Worm (Caenorhabditis elegans): Measurements from ENCODE around the gene sgo-1.

sgo-1 gene

ce11 chrIV:7753108-7753507 lies 43.2 kb downstream of the sgo-1 start, which contains the start of gene col-14:
Gene col-14, plus strand, starts transcription at chrIV:7753408.
- TF ChIP-seq F13H6.1 (tag; optimal IDR thresholded peaks at IDR 0.05) = no peak
- no peak for TF ChIP-seq ceh-82 (tag; optimal IDR thresholded peaks at IDR 0.05)
- TF ChIP-seq R02D3.7 (tag; optimal IDR thresholded peaks at IDR 0.05) = no peak
- no peak for TF ChIP-seq nhr-237 (tag; optimal IDR thresholded peaks at IDR 0.05)
- TF ChIP-seq Y55F3AM.14 (GFP tag; optimal IDR thresholded peaks at IDR 0.05) = no peak
- no peak for TF ChIP-seq zag-1 (tag; optimal IDR thresholded peaks at IDR 0.05)
- TF ChIP-seq nhr-77 (tag; optimal IDR thresholded peaks at IDR 0.05) = no peak
- TF ChIP-seq ama-1 (optimal IDR thresholded peaks at IDR 0.05) = no peak
- TF ChIP-seq unc-55 (GFP tag; optimal IDR thresholded peaks at IDR 0.05) = no peak
- TF ChIP-seq mdl-1 (tag; optimal IDR thresholded peaks at IDR 0.05) = no peak
- TF ChIP-seq ceh-16 (tag; optimal IDR thresholded peaks at IDR 0.05) = no peak
- TF ChIP-seq nhr-6 (tag; optimal IDR thresholded peaks at IDR 0.05) = no peak
- no peak for TF ChIP-seq snpc-4 (tag; optimal IDR thresholded peaks at IDR 0.05)
- TF ChIP-seq unc-62 (GFP tag; optimal IDR thresholded peaks at IDR 0.05) = no peak
- TF ChIP-seq C34F6.9 (tag; optimal IDR thresholded peaks at IDR 0.05) = no peak
- no peak for TF ChIP-seq sma-9 (GFP tag; optimal IDR thresholded peaks at IDR 0.05)
- TF ChIP-seq sma-9 (tag; optimal IDR thresholded peaks at IDR 0.05) = no peak

DNA sequence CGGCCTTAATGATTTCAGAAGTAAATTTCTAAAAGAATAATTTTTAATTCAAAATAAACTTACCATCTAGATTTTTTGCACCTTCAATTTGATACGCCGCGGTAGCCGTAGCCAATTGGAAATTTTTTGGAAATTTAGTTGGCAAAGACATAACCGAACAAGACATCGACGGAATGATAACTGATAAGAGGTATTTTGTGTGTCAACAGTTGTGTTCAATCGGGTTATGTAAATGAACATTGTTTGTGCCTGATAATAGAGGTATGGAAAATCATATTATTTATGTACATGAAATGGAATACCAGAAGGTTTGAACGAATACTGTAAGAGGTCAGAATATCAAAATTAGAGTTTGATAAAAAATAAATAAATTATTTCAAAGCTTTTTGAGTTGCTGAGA lies 48.4 kb downstream of the sgo-1 start, which contains the start of gene klo-1:
Gene klo-1, minus strand, starts transcription at position 388 of the 400 bp plus-strand sequence.
- TF ChIP-seq sma-9 (GFP tag; optimal IDR thresholded peaks at IDR 0.05) (peak; percentile 38), sma-9 (tag; optimal IDR thresholded peaks at IDR 0.05) (no peak), crh-2 (tag; optimal IDR thresholded peaks at IDR 0.05) (peak; percentile 54), lin-39 (tag; optimal IDR thresholded peaks at IDR 0.05) (no peak), ztf-4 (tag; optimal IDR thresholded peaks at IDR 0.05) (no peak), fos-1 (tag; optimal IDR thresholded peaks at IDR 0.05) (peak; percentile 83)
